1 fruit fly cellular context compared by ENCODE assay signal in the genomic region with DNA sequence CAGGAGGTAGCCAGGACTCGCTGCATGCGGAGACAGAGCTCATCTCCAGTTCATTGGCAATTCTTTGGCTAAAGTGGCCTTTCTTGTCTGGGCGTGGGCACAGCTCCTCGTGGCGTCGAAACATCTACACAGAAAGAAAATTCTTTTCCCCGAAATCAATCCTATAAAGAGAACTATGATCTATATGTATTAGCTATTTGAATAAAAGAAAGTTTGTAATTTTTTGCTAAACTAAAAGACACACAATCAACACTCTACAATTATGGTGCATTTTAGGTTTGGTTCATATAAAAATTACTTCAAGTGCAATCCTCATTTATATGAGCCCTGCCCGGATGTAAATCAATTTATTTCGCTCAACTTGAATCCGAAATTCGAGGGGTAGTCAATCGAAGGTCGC.
TF ChIP-seq lines count a peak whose summit lies in the region.

No protein-coding gene starts in this region.

TF ChIP-seq in whole organism, prepupa, 60 proteins besides CTCF, POLR2A, EP300 and RAD21 (continued from another document):
- TF ChIP-seq net (GFP tag; optimal IDR thresholded peaks at IDR 0.05; lab: Kevin White, UChicago) = peak; percentile 62
- TF ChIP-seq Eip75B (GFP tag; optimal IDR thresholded peaks at IDR 0.05; lab: Kevin White, UChicago) = peak; percentile 81
- no peak for TF ChIP-seq Gug (GFP tag; IDR thresholded peaks at IDR 0.05; lab: Robert Waterston, UW)
- peak; percentile 52 for TF ChIP-seq Ets21C (GFP tag; optimal IDR thresholded peaks at IDR 0.05; lab: Kevin White, UChicago)
- peak; percentile 67 for TF ChIP-seq achi (GFP tag; optimal IDR thresholded peaks at IDR 0.05; lab: Kevin White, UChicago)
- peak; percentile 80 for TF ChIP-seq topi (GFP tag; optimal IDR thresholded peaks at IDR 0.05; lab: Kevin White, UChicago)
- TF ChIP-seq pdm3 (GFP tag; optimal IDR thresholded peaks at IDR 0.05; lab: Kevin White, UChicago) = peak; percentile 57
- peak; percentile 73 for TF ChIP-seq cyc (GFP tag; optimal IDR thresholded peaks at IDR 0.05; lab: Kevin White, UChicago)
- TF ChIP-seq vri (GFP tag; optimal IDR thresholded peaks at IDR 0.05; lab: Kevin White, UChicago) = peak; percentile 59
- TF ChIP-seq CG32006 (GFP tag; optimal IDR thresholded peaks at IDR 0.05; lab: Kevin White, UChicago) = no peak
- TF ChIP-seq lz (GFP tag; optimal IDR thresholded peaks at IDR 0.05; lab: Kevin White, UChicago) = peak; percentile 67
- no peak for TF ChIP-seq CG4318 (GFP tag; optimal IDR thresholded peaks at IDR 0.05; lab: Kevin White, UChicago)
- no peak for TF ChIP-seq CG6276 (GFP tag; optimal IDR thresholded peaks at IDR 0.05; lab: Kevin White, UChicago)
- peak; percentile 78 for TF ChIP-seq fd59A (GFP tag; optimal IDR thresholded peaks at IDR 0.05; lab: Kevin White, UChicago)
- TF ChIP-seq Sox14 (GFP tag; optimal IDR thresholded peaks at IDR 0.05; lab: Kevin White, UChicago) = peak; percentile 73
- no peak for TF ChIP-seq Eip93F (GFP tag; optimal IDR thresholded peaks at IDR 0.05; lab: Kevin White, UChicago)
- peak; percentile 59 for TF ChIP-seq CG8319 (GFP tag; optimal IDR thresholded peaks at IDR 0.05; lab: Kevin White, UChicago)
- TF ChIP-seq CG6854 (GFP tag; optimal IDR thresholded peaks at IDR 0.05; lab: Kevin White, UChicago) = no peak
- TF ChIP-seq CG6808 (GFP tag; optimal IDR thresholded peaks at IDR 0.05; lab: Kevin White, UChicago) = peak; percentile 76
- peak; percentile 66 for TF ChIP-seq Sox102F (GFP tag; optimal IDR thresholded peaks at IDR 0.05; lab: Kevin White, UChicago)
- peak; percentile 64 for TF ChIP-seq CG11902 (GFP tag; optimal IDR thresholded peaks at IDR 0.05; lab: Kevin White, UChicago)
- TF ChIP-seq Eip78C (GFP tag; lab: Kevin White, UChicago) = peak; percentile 96
- TF ChIP-seq CG1621 (tag; optimal IDR thresholded peaks at IDR 0.05; lab: Kevin White, UChicago) = peak; percentile 37
- peak; percentile 79 for TF ChIP-seq CG10669 (GFP tag; optimal IDR thresholded peaks at IDR 0.05; lab: Kevin White, UChicago)
- TF ChIP-seq Ets96B (tag; optimal IDR thresholded peaks at IDR 0.05; lab: Kevin White, UChicago) = peak; percentile 88
- TF ChIP-seq Smox (GFP tag; optimal IDR thresholded peaks at IDR 0.05; lab: Kevin White, UChicago) = peak; percentile 74
- peak; percentile 6 for TF ChIP-seq Blimp-1 (GFP tag; optimal IDR thresholded peaks at IDR 0.05; lab: Kevin White, UChicago)
- TF ChIP-seq Sox15 (GFP tag; optimal IDR thresholded peaks at IDR 0.05; lab: Kevin White, UChicago) = peak; percentile 59
- TF ChIP-seq CG9139 (GFP tag; optimal IDR thresholded peaks at IDR 0.05; lab: Kevin White, UChicago) = peak; percentile 54
- peak; percentile 78 for TF ChIP-seq esn (GFP tag; optimal IDR thresholded peaks at IDR 0.05; lab: Kevin White, UChicago)
- peak; percentile 68 for TF ChIP-seq acj6 (GFP tag; optimal IDR thresholded peaks at IDR 0.05; lab: Kevin White, UChicago)
- TF ChIP-seq CG31627 (GFP tag; optimal IDR thresholded peaks at IDR 0.05; lab: Kevin White, UChicago) = peak; percentile 58
- TF ChIP-seq dsx (GFP tag; optimal IDR thresholded peaks at IDR 0.05; lab: Kevin White, UChicago; ENCODE audit: poor library complexity, severe bottlenecking) = peak; percentile 82
- peak; percentile 75 for TF ChIP-seq Met (GFP tag; optimal IDR thresholded peaks at IDR 0.05; lab: Kevin White, UChicago)
